Worm (Caenorhabditis elegans): ENCODE measurements around the gene Y48E1C.4.

Gene Y48E1C.4

DNA sequence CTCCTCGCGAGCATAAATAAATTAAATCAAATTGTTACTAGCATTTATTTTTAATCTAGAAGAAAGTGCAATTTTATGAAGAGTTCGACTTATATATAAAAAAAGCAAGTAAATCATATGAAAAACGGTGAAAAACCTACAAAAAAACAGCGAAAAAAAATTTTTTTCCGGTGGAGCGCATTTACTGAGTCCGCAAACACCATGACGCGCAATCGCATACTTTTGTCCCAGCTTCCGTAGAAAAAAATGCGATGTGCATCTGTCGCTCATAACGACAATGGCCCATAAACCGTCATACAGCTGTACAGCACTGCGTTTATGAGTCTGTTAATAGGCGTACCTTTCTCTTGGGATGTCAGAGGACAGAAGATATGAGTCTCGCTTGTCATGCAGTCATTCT, 40.6 kb upstream of the Y48E1C.4 start:
- TF ChIP-seq lsy-12 (tag; optimal IDR thresholded peaks at IDR 0.05) (no peak), snpc-4 (tag; optimal IDR thresholded peaks at IDR 0.05) (peak; percentile 67), unc-39 (tag; optimal IDR thresholded peaks at IDR 0.05) (no peak), hmg-11 (tag; optimal IDR thresholded peaks at IDR 0.05) (peak; percentile 65), lin-15B (tag; optimal IDR thresholded peaks at IDR 0.05) (peak; percentile 82), ZK546.5 (tag; optimal IDR thresholded peaks at IDR 0.05) (no peak), ceh-28 (tag; optimal IDR thresholded peaks at IDR 0.05) (no peak), lin-39 (tag; optimal IDR thresholded peaks at IDR 0.05) (peak; percentile 12), elt-2 (tag; optimal IDR thresholded peaks at IDR 0.05) (peak; percentile 23), fkh-10 (GFP tag; optimal IDR thresholded peaks at IDR 0.05) (no peak), nfya-1 (tag; optimal IDR thresholded peaks at IDR 0.05; ENCODE audit: insufficient read depth) (peak; percentile 59), eor-1 (tag; optimal IDR thresholded peaks at IDR 0.05) (no peak), pqm-1 (tag; optimal IDR thresholded peaks at IDR 0.05) (no peak), nhr-23 (tag; optimal IDR thresholded peaks at IDR 0.05) (peak; percentile 36)

DNA sequence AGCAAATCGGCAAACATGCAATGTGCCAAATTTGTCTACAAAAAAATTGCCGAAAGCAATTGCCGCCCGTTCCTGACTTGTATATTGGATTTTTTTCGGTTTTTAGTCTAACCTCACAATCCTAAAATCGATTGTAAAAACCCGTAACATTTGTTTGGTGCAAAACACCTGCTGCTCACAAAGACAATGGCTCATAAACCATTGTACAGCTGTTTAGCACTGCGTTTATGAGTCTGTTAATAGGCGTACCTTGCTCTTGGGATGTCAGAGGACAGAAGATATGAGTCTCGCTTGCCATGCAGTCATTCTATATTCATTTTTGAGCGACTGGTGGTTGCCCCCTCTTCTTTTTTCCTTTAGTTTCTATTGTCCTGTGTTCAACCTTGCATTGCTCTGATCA, 35.5 kb upstream of the Y48E1C.4 start, which contains the start of gene E01G4.5:
Gene E01G4.5, plus strand, starts transcription at position 301 of the 400 bp plus-strand sequence.
- TF ChIP-seq lin-15B (tag; optimal IDR thresholded peaks at IDR 0.05) (no peak), nhr-67 (tag; optimal IDR thresholded peaks at IDR 0.05) (no peak), mml-1 (tag; optimal IDR thresholded peaks at IDR 0.05) (no peak), daf-12 (tag; optimal IDR thresholded peaks at IDR 0.05) (no peak), mdl-1 (tag; optimal IDR thresholded peaks at IDR 0.05) (no peak), ceh-16 (tag; optimal IDR thresholded peaks at IDR 0.05) (no peak)

DNA sequence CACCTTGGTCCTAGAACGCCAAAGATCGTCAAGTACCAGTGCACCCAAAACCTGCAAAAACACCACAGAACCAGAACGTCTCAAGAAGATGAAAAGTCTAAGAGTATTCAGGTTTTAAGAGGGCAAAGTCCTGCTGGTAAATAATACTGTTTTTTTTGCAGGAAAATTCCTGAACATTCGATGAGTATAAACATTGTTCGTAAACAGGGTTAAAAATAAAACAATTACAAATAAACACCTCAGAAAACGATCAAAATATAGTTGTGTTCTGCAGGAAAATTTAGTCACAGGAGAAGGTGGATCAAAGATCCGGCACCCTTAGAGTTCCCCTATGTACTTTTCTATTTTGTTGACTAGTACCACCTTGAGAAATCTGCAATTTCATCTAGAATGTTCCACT, 34.0 kb upstream of the Y48E1C.4 start:
- TF ChIP-seq ama-1 (optimal IDR thresholded peaks at IDR 0.05) (no peak), aly-2 (tag; optimal IDR thresholded peaks at IDR 0.05) (no peak), hmg-11 (tag; optimal IDR thresholded peaks at IDR 0.05) (no peak), ceh-9 (tag; optimal IDR thresholded peaks at IDR 0.05) (no peak), elt-3 (tag; optimal IDR thresholded peaks at IDR 0.05) (no peak), egl-27 (tag; optimal IDR thresholded peaks at IDR 0.05) (no peak), nhr-43 (tag; optimal IDR thresholded peaks at IDR 0.05; ENCODE audit: poor library complexity, severe bottlenecking) (no peak), nhr-76 (tag; optimal IDR thresholded peaks at IDR 0.05) (no peak), elt-1 (tag; optimal IDR thresholded peaks at IDR 0.05) (no peak), fkh-2 (tag; optimal IDR thresholded peaks at IDR 0.05) (no peak), ceh-28 (tag; optimal IDR thresholded peaks at IDR 0.05) (no peak), lin-15B (tag; optimal IDR thresholded peaks at IDR 0.05) (no peak), nhr-23 (tag; optimal IDR thresholded peaks at IDR 0.05) (no peak), unc-62 (GFP tag; optimal IDR thresholded peaks at IDR 0.05) (no peak), ZK546.5 (tag; optimal IDR thresholded peaks at IDR 0.05) (no peak), unc-39 (tag; optimal IDR thresholded peaks at IDR 0.05) (no peak), tbx-2 (tag; optimal IDR thresholded peaks at IDR 0.05) (no peak)

DNA sequence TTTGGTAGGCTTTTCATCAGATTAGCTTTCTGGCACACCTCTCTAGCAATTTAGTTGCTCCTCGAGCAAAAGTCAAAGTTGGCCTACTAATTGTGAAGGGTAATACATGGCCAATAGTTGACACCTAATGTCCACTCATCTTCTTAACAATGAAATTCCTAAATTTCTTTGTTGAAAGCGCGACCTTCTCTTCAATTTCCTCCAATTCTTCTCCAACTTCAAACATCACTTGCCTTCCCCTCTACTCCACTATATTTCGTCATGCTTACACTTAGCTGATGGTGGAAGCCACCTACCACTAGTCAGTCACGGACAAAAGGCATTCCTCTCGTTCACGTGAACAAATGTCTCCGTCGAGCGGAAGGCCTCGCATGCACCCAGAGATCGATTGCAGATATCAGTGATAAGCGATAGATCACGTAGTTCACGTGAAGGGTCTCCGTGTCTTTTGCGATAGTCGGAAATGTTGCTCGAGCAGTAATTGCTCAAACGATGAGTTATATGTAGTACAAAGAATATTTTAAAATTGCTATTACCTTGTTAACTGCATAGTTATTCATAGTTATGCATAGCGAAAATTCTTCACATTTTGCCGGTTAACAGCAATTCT, 32.5 kb upstream of the Y48E1C.4 start, which contains the start of gene E01G4.3:
Gene E01G4.3, minus strand, starts transcription at position 560 of the 610 bp plus-strand sequence.
- TF ChIP-seq daf-12 (tag; optimal IDR thresholded peaks at IDR 0.05) (no peak), sea-2 (GFP tag; optimal IDR thresholded peaks at IDR 0.05) (no peak), lsy-12 (tag; optimal IDR thresholded peaks at IDR 0.05) (no peak), pqm-1 (tag; optimal IDR thresholded peaks at IDR 0.05) (peak; percentile 98), ceh-82 (tag; optimal IDR thresholded peaks at IDR 0.05) (no peak), elt-3 (tag; optimal IDR thresholded peaks at IDR 0.05) (peak in 2 of 3 experiments; percentile 20 to 62), nhr-76 (tag; optimal IDR thresholded peaks at IDR 0.05) (no peak), tbx-2 (tag; optimal IDR thresholded peaks at IDR 0.05) (peak; percentile 3), egl-27 (tag; optimal IDR thresholded peaks at IDR 0.05) (peak; percentile 83), ZK546.5 (tag; optimal IDR thresholded peaks at IDR 0.05) (no peak), jun-1 (tag; optimal IDR thresholded peaks at IDR 0.05) (peak; percentile 93), nfya-1 (tag; optimal IDR thresholded peaks at IDR 0.05; ENCODE audit: insufficient read depth) (peak; percentile 79), nhr-43 (tag; optimal IDR thresholded peaks at IDR 0.05; ENCODE audit: poor library complexity, severe bottlenecking) (peak; percentile 84), ama-1 (optimal IDR thresholded peaks at IDR 0.05) (no peak), nhr-237 (tag; optimal IDR thresholded peaks at IDR 0.05) (no peak), hmg-11 (tag; optimal IDR thresholded peaks at IDR 0.05) (no peak), fos-1 (tag; optimal IDR thresholded peaks at IDR 0.05) (no peak), ztf-4 (tag; optimal IDR thresholded peaks at IDR 0.05) (no peak), fkh-10 (GFP tag; optimal IDR thresholded peaks at IDR 0.05) (no peak), zag-1 (tag; optimal IDR thresholded peaks at IDR 0.05) (no peak), nhr-11 (tag; optimal IDR thresholded peaks at IDR 0.05) (peak; percentile 69), lin-39 (tag; optimal IDR thresholded peaks at IDR 0.05) (no peak), nhr-28 (tag; optimal IDR thresholded peaks at IDR 0.05) (no peak), unc-62 (GFP tag; optimal IDR thresholded peaks at IDR 0.05) (no peak), mdl-1 (tag; optimal IDR thresholded peaks at IDR 0.05) (peak; percentile 69), egl-5 (tag; optimal IDR thresholded peaks at IDR 0.05) (no peak), aly-2 (tag; optimal IDR thresholded peaks at IDR 0.05) (no peak), nhr-23 (tag; optimal IDR thresholded peaks at IDR 0.05) (peak; percentile 71), elt-1 (tag; optimal IDR thresholded peaks at IDR 0.05) (no peak), nhr-12 (tag; optimal IDR thresholded peaks at IDR 0.05) (no peak), pha-4 (tag; optimal IDR thresholded peaks at IDR 0.05) (peak; percentile 3), nhr-25 (tag; optimal IDR thresholded peaks at IDR 0.05) (peak; percentile 90), elt-2 (tag; optimal IDR thresholded peaks at IDR 0.05) (peak; percentile 92), snpc-4 (tag; optimal IDR thresholded peaks at IDR 0.05) (no peak), ceh-9 (tag; optimal IDR thresholded peaks at IDR 0.05) (no peak), unc-39 (tag; optimal IDR thresholded peaks at IDR 0.05) (no peak), eor-1 (tag; optimal IDR thresholded peaks at IDR 0.05) (no peak)

Measured in whole organism, L3 larva.